Worm (Caenorhabditis elegans) whole organism, L2 larva: ENCODE results near the gene F48E3.9.

Source experiments
- F13H6.1 ChIP-seq: sonication (generic microtip); optimal IDR thresholded peaks from 2 replicates; lab custom pipeline; 2016; ENCODE audit warnings: missing genetic modification characterization, missing compliant biosample characterization
- R02D3.7 ChIP-seq: fragments of 150-350 bp; optimal IDR thresholded peaks from 2 replicates; lab custom pipeline; 2014; ENCODE audit warnings: missing biosample characterization, missing genetic modification characterization
- ZK546.5 ChIP-seq: sonication (generic microtip); optimal IDR thresholded peaks from 2 replicates; lab custom pipeline; 2017; ENCODE audit warnings: missing biosample characterization, missing genetic modification characterization
- aly-2 ChIP-seq: fragments of 150-350 bp; optimal IDR thresholded peaks from 2 replicates; lab custom pipeline; 2014; ENCODE audit warnings: missing biosample characterization, missing genetic modification characterization
- ama-1 ChIP-seq: fragments of 150-350 bp; optimal IDR thresholded peaks from 2 replicates; lab custom pipeline; 2018; ENCODE audit warnings: inconsistent platforms
- blmp-1 ChIP-seq: sonication (generic microtip); optimal IDR thresholded peaks from 2 replicates; lab custom pipeline; 2017; ENCODE audit warnings: missing genetic modification characterization, mild to moderate bottlenecking, missing compliant biosample characterization, antibody characterized with exemption, moderate library complexity; ENCODE audit not compliant: insufficient read depth
- ceh-82 ChIP-seq: fragments of 150-350 bp; optimal IDR thresholded peaks from 2 replicates; lab custom pipeline; 2014; ENCODE audit warnings: missing biosample characterization, missing genetic modification characterization
- crh-2 ChIP-seq: sonication (generic microtip); optimal IDR thresholded peaks from 2 replicates; lab custom pipeline; 2017; ENCODE audit warnings: missing biosample characterization, missing genetic modification characterization
- egl-27 ChIP-seq: sonication (generic microtip); optimal IDR thresholded peaks from 3 replicates; lab custom pipeline; 2017; ENCODE audit warnings: missing biosample characterization, missing genetic modification reagents, missing genetic modification characterization
- elt-1 ChIP-seq: fragments of 150-350 bp; optimal IDR thresholded peaks from 2 replicates; lab custom pipeline; 2014; ENCODE audit warnings: missing biosample characterization, missing genetic modification characterization
- lin-39 ChIP-seq: fragments of 150-350 bp; optimal IDR thresholded peaks from 2 replicates; lab custom pipeline; 2014; ENCODE audit warnings: missing biosample characterization, missing genetic modification reagents, missing genetic modification characterization
- lsy-2 ChIP-seq, 2 experiments: fragments of 150-350 bp in 1 of 2; sonication (generic microtip) in 1 of 2; optimal IDR thresholded peaks; 2 replicates each; lab custom pipeline; 2014 to 2017; ENCODE audit warnings: missing biosample characterization in 2 of 2, missing genetic modification characterization in 2 of 2
- mab-5 ChIP-seq: fragments of 150-350 bp; optimal IDR thresholded peaks from 2 replicates; lab custom pipeline; 2014; ENCODE audit warnings: missing biosample characterization, missing genetic modification characterization
- nhr-10 ChIP-seq: sonication (generic microtip); optimal IDR thresholded peaks from 2 replicates; lab custom pipeline; 2017; ENCODE audit warnings: missing biosample characterization, missing genetic modification characterization
- nhr-11 ChIP-seq: fragments of 150-350 bp; optimal IDR thresholded peaks from 2 replicates; lab custom pipeline; 2014; ENCODE audit warnings: missing biosample characterization, missing genetic modification characterization
- nhr-12 ChIP-seq: fragments of 150-350 bp; optimal IDR thresholded peaks from 2 replicates; lab custom pipeline; 2014; ENCODE audit warnings: missing biosample characterization, missing genetic modification characterization
- nhr-21 ChIP-seq: fragments of 150-350 bp; optimal IDR thresholded peaks from 2 replicates; lab custom pipeline; 2014; ENCODE audit warnings: missing biosample characterization, missing genetic modification characterization
- nhr-23 ChIP-seq: fragments of 150-350 bp; optimal IDR thresholded peaks from 2 replicates; lab custom pipeline; 2014; ENCODE audit warnings: missing biosample characterization, missing genetic modification reagents, missing genetic modification characterization
- nhr-25 ChIP-seq: fragments of 150-350 bp; sonication (generic microtip); optimal IDR thresholded peaks from 3 replicates; lab custom pipeline; 2014; ENCODE audit warnings: missing biosample characterization, missing genetic modification characterization
- nhr-6 ChIP-seq: fragments of 150-350 bp; optimal IDR thresholded peaks from 2 replicates; lab custom pipeline; 2014; ENCODE audit warnings: missing biosample characterization, missing genetic modification characterization
- nhr-77 ChIP-seq: fragments of 150-350 bp; optimal IDR thresholded peaks from 2 replicates; lab custom pipeline; 2014; ENCODE audit warnings: missing biosample characterization, missing genetic modification characterization
- sem-4 ChIP-seq: fragments of 150-350 bp; optimal IDR thresholded peaks from 2 replicates; lab custom pipeline; 2014; ENCODE audit warnings: missing biosample characterization, missing genetic modification reagents, missing genetic modification characterization
- skn-1 ChIP-seq: sonication (generic microtip); optimal IDR thresholded peaks from 2 replicates; lab custom pipeline; 2017; ENCODE audit warnings: missing biosample characterization, missing genetic modification characterization
- sma-3 ChIP-seq: sonication (generic microtip); optimal IDR thresholded peaks from 2 replicates; lab custom pipeline; 2016; ENCODE audit warnings: missing genetic modification reagents, missing genetic modification characterization, missing compliant biosample characterization
- sma-9 ChIP-seq, 2 experiments: fragments of 150-350 bp in 1 of 2; sonication (generic microtip) in 1 of 2; optimal IDR thresholded peaks; 2 replicates each; lab custom pipeline; 2014 to 2016; ENCODE audit warnings: missing genetic modification characterization in 2 of 2, mild to moderate bottlenecking in 1 of 2, missing biosample characterization in 1 of 2, missing compliant biosample characterization in 1 of 2, missing genetic modification reagents in 1 of 2, moderate library complexity in 1 of 2
- unc-62 ChIP-seq: fragments of 150-350 bp; optimal IDR thresholded peaks from 2 replicates; lab custom pipeline; 2014; ENCODE audit warnings: missing biosample characterization, missing genetic modification reagents, missing genetic modification characterization
- ztf-1 ChIP-seq: fragments of 200-800 bp; sonication (Bioruptor generic); conservative IDR thresholded peaks from 2 replicates; pipeline ENCODE4 v1.3.6; 2022; ENCODE audit warnings: missing genetic modification characterization, missing compliant biosample characterization
- ztf-11 ChIP-seq: sonication (generic microtip); optimal IDR thresholded peaks from 2 replicates; lab custom pipeline; 2017; ENCODE audit warnings: missing biosample characterization, missing genetic modification characterization
- ztf-4 ChIP-seq: fragments of 150-350 bp; optimal IDR thresholded peaks from 2 replicates; lab custom pipeline; 2014; ENCODE audit warnings: missing biosample characterization, missing genetic modification characterization

F48E3.9 gene

DNA sequence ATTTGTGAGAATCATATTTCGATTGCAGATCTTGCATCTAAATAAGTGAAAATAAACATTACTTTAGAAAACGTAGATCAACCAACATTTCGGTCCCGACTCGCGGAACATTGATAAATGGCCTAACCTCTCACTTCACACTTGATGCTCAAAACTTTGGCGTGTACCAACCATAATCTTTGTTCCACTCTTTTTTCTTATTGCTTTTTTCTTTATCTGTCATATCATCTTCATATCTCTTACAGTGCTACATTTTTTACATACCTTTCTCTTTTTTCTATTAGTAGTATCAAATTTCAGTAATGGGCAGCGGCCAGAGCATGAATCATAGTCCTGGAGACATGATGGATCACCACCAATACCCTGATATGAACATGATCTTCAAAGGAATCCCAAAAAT, 44.4 kb downstream of the F48E3.9 start, which contains the start of gene F46C8.3:
F46C8.3 (plus strand) TSS at position 301 of the 400 bp plus-strand sequence.
- TF ChIP-seq nhr-25 (tag; lab: Kevin White, UChicago) (no peak), sma-9 (GFP tag; optimal IDR thresholded peaks at IDR 0.05; lab: Kevin White, UChicago) (no peak), sma-9 (tag; optimal IDR thresholded peaks at IDR 0.05; lab: Kevin White, UChicago) (no peak), mab-5 (no peak), unc-62 (GFP tag; lab: Kevin White, UChicago) (no peak), sem-4 (tag; lab: Kevin White, UChicago) (no peak), crh-2 (tag; lab: Kevin White, UChicago) (no peak), F13H6.1 (tag; lab: Kevin White, UChicago) (no peak), ZK546.5 (tag; lab: Kevin White, UChicago) (no peak), blmp-1 (tag; lab: Kevin White, UChicago) (no peak), nhr-11 (tag; lab: Kevin White, UChicago) (no peak), R02D3.7 (tag; lab: Kevin White, UChicago) (no peak), nhr-6 (tag; lab: Kevin White, UChicago) (no peak), nhr-23 (tag; lab: Kevin White, UChicago) (no peak), ama-1 (lab: Kevin White, UChicago) (no peak), egl-27 (tag; lab: Kevin White, UChicago) (no peak), ztf-1 (GFP tag; lab: Robert Waterston, UW) (no peak)
- TF ChIP-seq, all 48 proteins: peak for 0

DNA sequence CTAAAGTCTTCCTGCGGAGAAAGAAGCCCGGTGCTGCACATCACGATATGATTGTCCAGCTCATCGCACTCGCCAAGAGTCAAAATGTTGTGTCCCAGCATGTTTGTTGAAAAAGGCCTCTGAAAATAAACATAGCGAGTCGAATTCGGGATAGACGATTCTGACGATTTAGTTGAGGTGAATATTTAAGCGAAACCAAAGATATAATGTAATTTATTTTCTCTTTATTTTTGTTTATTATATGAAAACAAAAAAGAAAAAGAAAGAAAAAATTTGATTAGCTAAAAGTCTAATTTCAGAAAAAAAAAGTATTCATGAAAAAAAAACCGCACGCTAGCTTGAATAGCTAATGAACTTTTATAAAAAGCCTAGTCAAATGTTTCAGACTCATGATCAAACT, 51.8 kb downstream of the F48E3.9 start, which contains the start of gene ceh-14:
ceh-14 (minus strand) TSS at position 101 of the 400 bp plus-strand sequence.
- no peak for TF ChIP-seq nhr-23 (tag; lab: Kevin White, UChicago)
- no peak for TF ChIP-seq lin-39
- TF ChIP-seq skn-1 (tag; lab: Kevin White, UChicago): no peak
- TF ChIP-seq elt-1 (tag; lab: Kevin White, UChicago): no peak
- TF ChIP-seq ztf-4: no peak
- no peak for TF ChIP-seq unc-62 (GFP tag; lab: Kevin White, UChicago)
- TF ChIP-seq lsy-2 (tag; optimal IDR thresholded peaks at IDR 0.05; lab: Kevin White, UChicago): no peak
- TF ChIP-seq sem-4 (tag; lab: Kevin White, UChicago): no peak
- no peak for TF ChIP-seq ama-1 (lab: Kevin White, UChicago)

DNA sequence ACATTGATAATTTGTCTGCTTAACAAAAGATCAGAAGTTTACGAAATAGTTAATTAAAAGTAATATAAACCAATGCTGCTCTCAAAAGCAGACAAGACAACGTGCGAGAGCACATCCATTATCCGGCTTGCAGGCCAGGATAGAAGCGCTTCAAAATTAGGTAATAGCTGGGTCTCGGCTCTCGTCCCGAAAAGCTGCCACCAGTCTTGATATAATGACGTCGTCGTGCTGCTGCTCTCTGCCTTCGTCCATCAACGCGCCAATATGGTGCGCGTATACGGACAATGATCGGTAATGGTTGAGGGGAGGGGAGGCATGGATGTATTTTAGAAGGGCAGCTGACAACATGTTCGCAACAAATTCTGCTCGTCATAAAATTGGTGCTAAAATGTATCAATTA, 53.6 kb downstream of the F48E3.9 start:
- TF ChIP-seq R02D3.7 (tag; lab: Kevin White, UChicago) (no peak), ztf-4 (no peak), ama-1 (lab: Kevin White, UChicago) (no peak), nhr-21 (tag; lab: Kevin White, UChicago) (no peak), sma-9 (GFP tag; optimal IDR thresholded peaks at IDR 0.05; lab: Kevin White, UChicago) (no peak), sma-9 (tag; optimal IDR thresholded peaks at IDR 0.05; lab: Kevin White, UChicago) (no peak), elt-1 (tag; lab: Kevin White, UChicago) (no peak), mab-5 (no peak), ztf-11 (tag; lab: Kevin White, UChicago) (no peak), nhr-77 (tag; lab: Kevin White, UChicago) (no peak), ZK546.5 (tag; lab: Kevin White, UChicago) (no peak), lsy-2 (tag; optimal IDR thresholded peaks at IDR 0.05; lab: Kevin White, UChicago) (no peak), aly-2 (tag; lab: Kevin White, UChicago) (no peak), ceh-82 (no peak), skn-1 (tag; lab: Kevin White, UChicago) (no peak), nhr-11 (tag; lab: Kevin White, UChicago) (no peak), sma-3 (no peak), nhr-10 (no peak), nhr-12 (no peak)
- TF ChIP-seq, all 48 proteins: peak for 0
